Worm (Caenorhabditis elegans): Measurements from ENCODE around the gene hlh-8.
A peak's percentile ranks its signal among the peaks of the same experiment; 100 is the strongest.

The hlh-8 gene

DNA sequence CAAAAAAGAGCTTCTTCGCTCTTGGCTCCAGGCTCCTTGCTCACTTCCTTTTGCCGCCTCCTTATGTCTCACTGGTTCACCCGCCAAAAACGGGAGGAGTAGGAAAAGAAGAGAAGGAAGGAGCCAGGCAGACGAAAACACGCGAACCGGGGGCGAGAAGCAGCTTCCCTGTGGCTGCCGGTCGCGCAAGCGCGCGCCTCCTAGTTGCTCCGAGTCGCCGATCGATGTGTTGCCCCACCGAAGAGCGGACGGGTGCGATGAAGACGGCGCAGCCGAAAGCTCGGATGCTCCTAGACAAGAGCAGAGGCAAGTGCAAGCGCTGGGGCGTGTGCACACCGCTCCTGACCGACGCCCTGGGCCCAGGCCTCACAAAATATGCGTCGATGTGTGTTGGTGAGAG, 47.3 kb downstream of the hlh-8 start (continued):
- TF ChIP-seq nhr-41 (GFP tag; IDR thresholded peaks at IDR 0.05) (no peak), zip-2 (tag; optimal IDR thresholded peaks at IDR 0.05) (no peak), egl-43 (GFP tag; IDR thresholded peaks at IDR 0.05) (peak; percentile 87), vab-7 (GFP tag; IDR thresholded peaks at IDR 0.05) (peak; percentile 55; the same call in 1 of the 2 replicates), fkh-10 (GFP tag; optimal IDR thresholded peaks at IDR 0.05) (peak; percentile 25), ces-1 (GFP tag; optimal IDR thresholded peaks at IDR 0.05) (no peak), mep-1 (tag; optimal IDR thresholded peaks at IDR 0.05) (peak; percentile 74)

ce11 chrX:8169534-8169933, 53.3 kb downstream of the hlh-8 start, which contains the start of gene C17H11.2:
Gene C17H11.2, plus strand, starts transcription at chrX:8169930.
- TF ChIP-seq hlh-11 (tag; optimal IDR thresholded peaks at IDR 0.05) = peak; percentile 8
- no peak for TF ChIP-seq ztf-7 (tag; optimal IDR thresholded peaks at IDR 0.05)
- peak; percentile 5 for TF ChIP-seq pqm-1 (tag; optimal IDR thresholded peaks at IDR 0.05)
- TF ChIP-seq ces-1 (GFP tag; optimal IDR thresholded peaks at IDR 0.05) = no peak
- TF ChIP-seq nhr-237 (tag; optimal IDR thresholded peaks at IDR 0.05) = no peak
- TF ChIP-seq F26F4.8 (GFP tag; conservative IDR thresholded peaks at IDR 0.05) = no peak
- TF ChIP-seq mxl-2 (GFP tag; conservative IDR thresholded peaks at IDR 0.05) = no peak
- peak; percentile 46 for TF ChIP-seq dve-1 (tag; optimal IDR thresholded peaks at IDR 0.05; ENCODE audit: insufficient read depth)
- TF ChIP-seq daf-16 (GFP tag; optimal IDR thresholded peaks at IDR 0.05) = no peak
- peak; percentile 63 for TF ChIP-seq daf-16 (tag; optimal IDR thresholded peaks at IDR 0.05)
- TF ChIP-seq T20F7.1 (GFP tag; optimal IDR thresholded peaks at IDR 0.05) = peak; percentile 72
- TF ChIP-seq nhr-77 (tag; optimal IDR thresholded peaks at IDR 0.05) = no peak
- TF ChIP-seq spr-3 (GFP tag; optimal IDR thresholded peaks at IDR 0.05) = no peak
- TF ChIP-seq mes-2 (tag; optimal IDR thresholded peaks at IDR 0.05; ENCODE audit: poor library complexity, severe bottlenecking) = peak; percentile 48
- no peak for TF ChIP-seq egl-27 (tag; optimal IDR thresholded peaks at IDR 0.05)
- no peak for TF ChIP-seq zip-11 (GFP tag; IDR thresholded peaks at IDR 0.05)
- no peak for TF ChIP-seq daf-8 (GFP tag; IDR thresholded peaks at IDR 0.05)
- TF ChIP-seq nhr-48 (tag; optimal IDR thresholded peaks at IDR 0.05) = no peak
- no peak for TF ChIP-seq set-16 (GFP tag; IDR thresholded peaks at IDR 0.05)
- TF ChIP-seq T26A8.4 (GFP tag; IDR thresholded peaks at IDR 0.05) = no peak
- TF ChIP-seq lsy-2 (tag; optimal IDR thresholded peaks at IDR 0.05) = no peak
- no peak for TF ChIP-seq cey-2 (tag; optimal IDR thresholded peaks at IDR 0.05; ENCODE audit: borderline replicate concordance, insufficient read depth)
- TF ChIP-seq jun-1 (tag; optimal IDR thresholded peaks at IDR 0.05) = no peak
- no peak for TF ChIP-seq F37D6.2 (tag; optimal IDR thresholded peaks at IDR 0.05)
- peak; percentile 46 for TF ChIP-seq nhr-28 (tag; optimal IDR thresholded peaks at IDR 0.05)
- TF ChIP-seq nhr-111 (GFP tag; optimal IDR thresholded peaks at IDR 0.05) = no peak
- no peak for TF ChIP-seq tag-97 (GFP tag; IDR thresholded peaks at IDR 0.05)
- no peak for TF ChIP-seq daf-12 (tag; optimal IDR thresholded peaks at IDR 0.05)
- TF ChIP-seq dmd-6 (GFP tag; IDR thresholded peaks at IDR 0.05) = no peak
- peak; percentile 66 for TF ChIP-seq hlh-30 (tag; optimal IDR thresholded peaks at IDR 0.05; ENCODE audit: insufficient read depth)
- TF ChIP-seq nhr-102 (tag; optimal IDR thresholded peaks at IDR 0.05) = no peak
- no peak for TF ChIP-seq vab-7 (GFP tag; IDR thresholded peaks at IDR 0.05)
- TF ChIP-seq R02D3.7 (tag; optimal IDR thresholded peaks at IDR 0.05) = no peak
- TF ChIP-seq unc-62 (GFP tag; optimal IDR thresholded peaks at IDR 0.05 in 1 of 2) = peak in 1 of 2 experiments; percentile 94
- no peak for TF ChIP-seq unc-62 (tag; optimal IDR thresholded peaks at IDR 0.05)
